Worm (Caenorhabditis elegans) whole organism, L4 larva: Measurements from ENCODE around the gene C49G7.7.

Source experiments
- ceh-82 ChIP-seq: sonication (generic microtip); optimal IDR thresholded peaks from 2 replicates; lab custom pipeline; 2017; ENCODE audit warnings: missing biosample characterization, missing genetic modification characterization
- daf-19 ChIP-seq: fragments of 200-800 bp; sonication (Bioruptor generic); conservative IDR thresholded peaks from 2 replicates; pipeline ENCODE4 v1.3.6; 2022; ENCODE audit warnings: missing genetic modification characterization, missing compliant biosample characterization
- hlh-11 ChIP-seq: fragments of 200-800 bp; sonication (Bioruptor generic); optimal IDR thresholded peaks from 2 replicates; lab custom pipeline; 2018; ENCODE audit warnings: mild to moderate bottlenecking, missing genetic modification characterization, missing compliant biosample characterization
- lim-7 ChIP-seq: fragments of 200-800 bp; sonication (Bioruptor generic); IDR thresholded peaks from 2 replicates; pipeline ENCODE4 v1.3.6; 2022; ENCODE audit warnings: missing genetic modification characterization, missing compliant biosample characterization
- lir-3 ChIP-seq: sonication (generic microtip); optimal IDR thresholded peaks from 2 replicates; lab custom pipeline; 2016; ENCODE audit warnings: mild to moderate bottlenecking, missing genetic modification characterization, missing compliant biosample characterization
- lsy-2 ChIP-seq, 2 experiments: fragments of 150-350 bp in 1 of 2; sonication (generic microtip) in 1 of 2; optimal IDR thresholded peaks; 2 replicates each; lab custom pipeline; 2014 to 2017; ENCODE audit warnings: missing biosample characterization in 2 of 2, missing genetic modification characterization in 2 of 2
- spr-3 ChIP-seq: fragments of 200-800 bp; sonication (Bioruptor generic); optimal IDR thresholded peaks from 2 replicates; lab custom pipeline; 2018; ENCODE audit warnings: mild to moderate bottlenecking, missing genetic modification characterization, missing compliant biosample characterization
- unc-130 ChIP-seq: sonication (generic microtip); optimal IDR thresholded peaks from 2 replicates; lab custom pipeline; 2016; ENCODE audit warnings: missing genetic modification reagents, missing genetic modification characterization, missing compliant biosample characterization

ce11 chrV:4029627-4030026 is 4.6 kb upstream of the C49G7.7 start:
- no peak for TF ChIP-seq unc-130
- TF ChIP-seq lim-7 (GFP tag; lab: Robert Waterston, UW), result no peak
- TF ChIP-seq spr-3 (GFP tag; lab: Kevin White, UChicago), result no peak
- no peak for TF ChIP-seq lsy-2 (tag; optimal IDR thresholded peaks at IDR 0.05; lab: Kevin White, UChicago)
- no peak for TF ChIP-seq daf-19 (GFP tag; lab: Robert Waterston, UW)
- TF ChIP-seq lir-3 (tag; lab: Kevin White, UChicago), result no peak
- no peak for TF ChIP-seq ceh-82 (tag; lab: Kevin White, UChicago)
- TF ChIP-seq hlh-11 (tag; lab: Kevin White, UChicago), result no peak
